Fruit fly (Drosophila melanogaster) whole organism, embryonic: ENCODE measurements around the gene r-l.

Experiments
- Ada2b ChIP-seq: fragments of 200-800 bp; sonication (Bioruptor generic); IDR thresholded peaks from 2 replicates; pipeline ENCODE4 v1.3.6; 2022; ENCODE audit warnings: missing biosample characterization, missing genetic modification characterization
- CG10431 ChIP-seq: fragments of 200-800 bp; sonication (Bioruptor generic); optimal IDR thresholded peaks from 3 replicates; lab custom pipeline; 2018; ENCODE audit warnings: missing biosample characterization, mild to moderate bottlenecking, missing genetic modification characterization
- CG11085 ChIP-seq: fragments of 200-800 bp; sonication (Bioruptor generic); IDR thresholded peaks from 2 replicates; pipeline ENCODE4 v1.3.6; 2022; ENCODE audit warnings: missing biosample characterization, missing genetic modification characterization
- CG11504 ChIP-seq: fragments of 200-800 bp; sonication (Bioruptor generic); optimal IDR thresholded peaks from 3 replicates; lab custom pipeline; 2019; ENCODE audit warnings: missing biosample characterization, mild to moderate bottlenecking, missing genetic modification characterization, moderate library complexity
- CG12299 ChIP-seq: fragments of 200-800 bp; sonication (Bioruptor generic); optimal IDR thresholded peaks from 2 replicates; lab custom pipeline; 2018; ENCODE audit warnings: missing biosample characterization, mild to moderate bottlenecking, missing genetic modification characterization
- CG14014 ChIP-seq: fragments of 200-800 bp; sonication (Bioruptor generic); IDR thresholded peaks from 2 replicates; pipeline ENCODE4 v1.3.6; 2022; ENCODE audit warnings: missing biosample characterization, missing genetic modification characterization
- CG1792 ChIP-seq: fragments of 200-800 bp; sonication (Bioruptor generic); optimal IDR thresholded peaks from 2 replicates; lab custom pipeline; 2016; ENCODE audit warnings: missing biosample characterization, missing genetic modification characterization
- CG2120 ChIP-seq: fragments of 200-800 bp; sonication (Bioruptor generic); optimal IDR thresholded peaks from 3 replicates; lab custom pipeline; 2016; ENCODE audit warnings: missing biosample characterization, missing genetic modification characterization
- CG32532 ChIP-seq: fragments of 200-800 bp; sonication (Bioruptor generic); IDR thresholded peaks from 2 replicates; pipeline ENCODE4 v1.3.6; 2022; ENCODE audit warnings: missing biosample characterization, missing genetic modification characterization
- CG34224 ChIP-seq: fragments of 200-800 bp; sonication (Bioruptor generic); IDR thresholded peaks from 3 replicates; pipeline ENCODE4 v1.3.6; 2022; ENCODE audit warnings: missing biosample characterization, missing genetic modification characterization; ENCODE audit not compliant: partially characterized antibody
- CG3847 ChIP-seq: fragments of 200-800 bp; sonication (Bioruptor generic); IDR thresholded peaks from 2 replicates; pipeline ENCODE4 v1.3.6; 2022; ENCODE audit warnings: missing biosample characterization, missing genetic modification characterization
- CG42726 ChIP-seq: fragments of 200-800 bp; sonication (Bioruptor generic); IDR thresholded peaks from 2 replicates; pipeline ENCODE4 v1.3.6; 2022; ENCODE audit warnings: missing biosample characterization, missing genetic modification characterization; ENCODE audit not compliant: partially characterized antibody
- CG4707 ChIP-seq: fragments of 200-800 bp; sonication (Bioruptor generic); optimal IDR thresholded peaks from 2 replicates; lab custom pipeline; 2018; ENCODE audit warnings: missing biosample characterization, mild to moderate bottlenecking, missing genetic modification characterization, moderate library complexity
- CG7987 ChIP-seq: fragments of 200-800 bp; sonication (Bioruptor generic); optimal IDR thresholded peaks from 2 replicates; lab custom pipeline; 2018; ENCODE audit warnings: missing biosample characterization, mild to moderate bottlenecking, missing genetic modification characterization, moderate library complexity
- CG8281 ChIP-seq: fragments of 200-800 bp; sonication (Bioruptor generic); optimal IDR thresholded peaks from 2 replicates; lab custom pipeline; 2018; ENCODE audit warnings: missing biosample characterization, mild to moderate bottlenecking, missing genetic modification characterization, moderate library complexity
- CG8944 ChIP-seq: fragments of 200-800 bp; sonication (Bioruptor generic); optimal IDR thresholded peaks from 3 replicates; lab custom pipeline; 2016; ENCODE audit warnings: missing biosample characterization, missing genetic modification characterization
- CG9727 ChIP-seq: fragments of 200-800 bp; sonication (Bioruptor generic); optimal IDR thresholded peaks from 3 replicates; lab custom pipeline; 2017; ENCODE audit warnings: missing biosample characterization, mild to moderate bottlenecking, missing genetic modification characterization
- CG9932 ChIP-seq: fragments of 200-800 bp; sonication (Bioruptor generic); IDR thresholded peaks from 2 replicates; pipeline ENCODE4 v1.3.6; 2022; ENCODE audit warnings: missing biosample characterization, missing genetic modification characterization
- Chrac-16 ChIP-seq: fragments of 200-800 bp; sonication (Bioruptor generic); optimal IDR thresholded peaks from 3 replicates; lab custom pipeline; 2016; ENCODE audit warnings: missing biosample characterization, missing genetic modification characterization
- Dad ChIP-seq: fragments of 200-800 bp; sonication (Bioruptor generic); optimal IDR thresholded peaks from 3 replicates; lab custom pipeline; 2016; ENCODE audit warnings: missing biosample characterization, missing genetic modification characterization
- Deaf1 ChIP-seq: fragments of 200-800 bp; optimal IDR thresholded peaks from 3 replicates; lab custom pipeline; 2019; ENCODE audit warnings: missing biosample characterization, mild to moderate bottlenecking, missing genetic modification characterization, moderate library complexity
- Dip2 ChIP-seq: fragments of 200-800 bp; sonication (Bioruptor generic); IDR thresholded peaks from 2 replicates; pipeline ENCODE4 v1.3.6; 2022; ENCODE audit warnings: missing biosample characterization, missing genetic modification characterization
- Dll ChIP-seq: fragments of 200-800 bp; sonication (Bioruptor generic); IDR thresholded peaks from 4 replicates; pipeline ENCODE4 v1.3.6; 2022; ENCODE audit warnings: missing biosample characterization, missing genetic modification characterization; ENCODE audit not compliant: partially characterized antibody
- Doc3 ChIP-seq: fragments of 200-800 bp; sonication (Bioruptor generic); IDR thresholded peaks from 3 replicates; pipeline ENCODE4 v1.3.6; 2022; ENCODE audit warnings: missing biosample characterization, missing genetic modification characterization; ENCODE audit not compliant: partially characterized antibody
- Ets97D ChIP-seq: fragments of 200-800 bp; sonication (Bioruptor generic); optimal IDR thresholded peaks from 3 replicates; lab custom pipeline; 2016; ENCODE audit warnings: missing biosample characterization, missing genetic modification characterization
- Hmx ChIP-seq: fragments of 200-800 bp; sonication (Bioruptor generic); optimal IDR thresholded peaks from 2 replicates; lab custom pipeline; 2016; ENCODE audit warnings: missing biosample characterization, missing genetic modification characterization
- Hr78 ChIP-seq, 2 experiments: fragments of 200-800 bp in 1 of 2; fragments of >200 bp in 1 of 2; sonication (Bioruptor generic) in 1 of 2; optimal IDR thresholded peaks; 2 replicates each; lab custom pipeline; 2017 to 2019; ENCODE audit warnings: missing biosample characterization in 2 of 2, missing genetic modification characterization in 2 of 2, mild to moderate bottlenecking in 1 of 2, moderate library complexity in 1 of 2
- MESR4 ChIP-seq: fragments of 200-800 bp; sonication (Bioruptor generic); optimal IDR thresholded peaks from 2 replicates; lab custom pipeline; 2018; ENCODE audit warnings: missing biosample characterization, mild to moderate bottlenecking, missing genetic modification characterization, moderate library complexity
- Myb ChIP-seq: fragments of 200-800 bp; sonication (Bioruptor generic); optimal IDR thresholded peaks from 2 replicates; lab custom pipeline; 2016; ENCODE audit warnings: missing biosample characterization, missing genetic modification characterization
- Scr ChIP-seq: fragments of 200-800 bp; sonication (Bioruptor generic); IDR thresholded peaks from 2 replicates; pipeline ENCODE4 v1.3.6; 2022; ENCODE audit warnings: missing biosample characterization, missing genetic modification characterization; ENCODE audit not compliant: partially characterized antibody
- Sox100B ChIP-seq: fragments of 200-800 bp; sonication (Bioruptor generic); optimal IDR thresholded peaks from 3 replicates; lab custom pipeline; 2018; ENCODE audit warnings: missing biosample characterization, mild to moderate bottlenecking, missing genetic modification characterization
- Ssrp ChIP-seq: fragments of 200-800 bp; sonication (Bioruptor generic); optimal IDR thresholded peaks from 2 replicates; lab custom pipeline; 2018; ENCODE audit warnings: missing biosample characterization, mild to moderate bottlenecking, missing genetic modification characterization, moderate library complexity
- bbx ChIP-seq: fragments of 200-800 bp; sonication (Bioruptor generic); IDR thresholded peaks from 2 replicates; pipeline ENCODE4 v1.3.6; 2022; ENCODE audit warnings: missing biosample characterization, missing genetic modification characterization; ENCODE audit not compliant: partially characterized antibody
- chinmo ChIP-seq: fragments of 200-800 bp; sonication (Bioruptor generic); IDR thresholded peaks from 4 replicates; pipeline ENCODE4 v1.3.6; 2022; ENCODE audit warnings: missing biosample characterization, missing genetic modification characterization; ENCODE audit not compliant: partially characterized antibody
- dpn ChIP-seq, 2 experiments: fragments of 200-800 bp; sonication (Bioruptor generic); optimal IDR thresholded peaks; 3 replicates each; lab custom pipeline; 2016; ENCODE audit warnings: missing biosample characterization in 2 of 2, missing genetic modification characterization in 2 of 2
- emc ChIP-seq: fragments of 200-800 bp; sonication (Bioruptor generic); optimal IDR thresholded peaks from 2 replicates; lab custom pipeline; 2016; ENCODE audit warnings: missing biosample characterization, missing genetic modification characterization
- gsb ChIP-seq: fragments of 200-800 bp; sonication (Bioruptor generic); IDR thresholded peaks from 2 replicates; pipeline ENCODE4 v1.3.6; 2022; ENCODE audit warnings: missing biosample characterization, missing genetic modification characterization
- knrl ChIP-seq: fragments of 200-800 bp; sonication (Bioruptor generic); IDR thresholded peaks from 3 replicates; pipeline ENCODE4 v1.3.6; 2022; ENCODE audit warnings: missing biosample characterization, missing genetic modification characterization; ENCODE audit not compliant: partially characterized antibody
- lmd ChIP-seq: fragments of 200-800 bp; sonication (Bioruptor generic); IDR thresholded peaks from 2 replicates; pipeline ENCODE4 v1.3.6; 2022; ENCODE audit warnings: missing biosample characterization, missing genetic modification characterization
- lola ChIP-seq, 3 experiments: fragments of >200 bp in 2 of 3; fragments of 200-800 bp in 1 of 3; sonication (Bioruptor generic) in 1 of 3; optimal IDR thresholded peaks; 2 replicates each; lab custom pipeline; 2017 to 2019; ENCODE audit warnings: missing biosample characterization in 3 of 3, missing genetic modification characterization in 3 of 3, mild to moderate bottlenecking in 1 of 3, moderate library complexity in 1 of 3
- mam ChIP-seq: fragments of 200-800 bp; sonication (Bioruptor generic); optimal IDR thresholded peaks from 3 replicates; lab custom pipeline; 2016; ENCODE audit warnings: missing biosample characterization, missing genetic modification characterization
- mld ChIP-seq: fragments of 200-800 bp; sonication (Bioruptor generic); IDR thresholded peaks from 3 replicates; pipeline ENCODE4 v1.3.6; 2022; ENCODE audit warnings: missing biosample characterization, missing genetic modification characterization; ENCODE audit not compliant: partially characterized antibody
- nerfin-1 ChIP-seq: fragments of 200-800 bp; sonication (Bioruptor generic); optimal IDR thresholded peaks from 3 replicates; lab custom pipeline; 2019; ENCODE audit warnings: missing biosample characterization, mild to moderate bottlenecking, missing genetic modification characterization, moderate library complexity
- peb ChIP-seq: fragments of 200-800 bp; sonication (Bioruptor generic); IDR thresholded peaks from 2 replicates; pipeline ENCODE4 v1.3.6; 2022; ENCODE audit warnings: missing biosample characterization, missing genetic modification characterization
- pum ChIP-seq: fragments of 200-800 bp; sonication (Bioruptor generic); optimal IDR thresholded peaks from 2 replicates; lab custom pipeline; 2016; ENCODE audit warnings: missing biosample characterization, missing genetic modification characterization
- sna ChIP-seq: fragments of 200-800 bp; sonication (Bioruptor generic); IDR thresholded peaks from 2 replicates; pipeline ENCODE4 v1.3.6; 2022; ENCODE audit warnings: missing biosample characterization, missing genetic modification characterization; ENCODE audit not compliant: partially characterized antibody
- sr ChIP-seq: fragments of 200-800 bp; sonication (Bioruptor generic); IDR thresholded peaks from 3 replicates; pipeline ENCODE4 v1.3.6; 2022; ENCODE audit warnings: missing biosample characterization, missing genetic modification characterization
- tna ChIP-seq: fragments of 200-800 bp; sonication (Bioruptor generic); IDR thresholded peaks from 2 replicates; pipeline ENCODE4 v1.3.6; 2022; ENCODE audit warnings: missing biosample characterization, missing genetic modification characterization; ENCODE audit not compliant: partially characterized antibody
- unc-4 ChIP-seq: fragments of 200-800 bp; sonication (Bioruptor generic); IDR thresholded peaks from 2 replicates; pipeline ENCODE4 v1.3.6; 2022; ENCODE audit warnings: missing biosample characterization, missing genetic modification characterization; ENCODE audit not compliant: partially characterized antibody

The r-l gene

DNA sequence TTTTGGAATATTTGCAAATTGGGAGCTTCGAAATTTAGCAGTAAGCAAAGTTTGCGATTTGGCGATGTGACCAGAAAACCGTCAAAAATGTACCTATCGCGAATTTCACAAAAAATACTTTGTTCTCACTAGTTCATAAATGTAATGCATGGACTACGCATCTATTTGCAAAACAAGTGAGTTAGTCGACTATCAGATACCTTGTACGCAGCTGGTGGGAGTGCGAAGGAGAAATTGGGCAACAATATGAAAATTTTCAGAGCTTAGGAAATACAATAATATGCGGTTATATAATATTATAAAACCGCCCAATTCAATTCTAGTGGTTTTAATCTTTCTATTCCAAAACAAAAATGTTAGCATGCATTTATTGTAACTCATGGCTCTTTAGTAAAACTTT lies 45.7 kb upstream of the r-l start, which contains the start of gene Bdbt (continued):
- 0 out of 2 replicates have a peak, but pooled peaks have one; percentile 24 for TF ChIP-seq CG42726 (GFP tag; lab: Robert Waterston, UW)
- no peak for TF ChIP-seq Dip2 (GFP tag; lab: Robert Waterston, UW)
- peak; percentile 49; the same call in 1 of the 2 replicates for TF ChIP-seq CG14014
- TF ChIP-seq CG11504 (tag; lab: Kevin White, UChicago), result no peak
- 0 out of 2 replicates have a peak, but pooled peaks have one; percentile 38 for TF ChIP-seq Ada2b (GFP tag; lab: Robert Waterston, UW)
- peak; percentile 54; the same call in 2 of the 3 replicates for TF ChIP-seq knrl (GFP tag; lab: Robert Waterston, UW)
- no peak for TF ChIP-seq Doc3
- no peak for TF ChIP-seq Sox100B (GFP tag; lab: Kevin White, UChicago)
- peak; percentile 9 for TF ChIP-seq Chrac-16 (GFP tag; lab: Kevin White, UChicago)
- peak; percentile 50 to 56 for TF ChIP-seq dpn (GFP tag; optimal IDR thresholded peaks at IDR 0.05; lab: Kevin White, UChicago)
- peak; percentile 32 for TF ChIP-seq Ssrp (tag; lab: Kevin White, UChicago)
- TF ChIP-seq Hr78 (GFP tag; optimal IDR thresholded peaks at IDR 0.05; lab: Kevin White, UChicago), result no peak
- peak; percentile 7 for TF ChIP-seq Myb (GFP tag; lab: Kevin White, UChicago)
- TF ChIP-seq CG32532 (GFP tag; lab: Robert Waterston, UW), result peak; percentile 59
- peak; percentile 8 for TF ChIP-seq CG9727
- no peak for TF ChIP-seq sr
- peak; percentile 53 for TF ChIP-seq unc-4
- TF ChIP-seq peb (GFP tag; lab: Robert Waterston, UW), result no peak
- TF ChIP-seq CG12299 (tag; lab: Kevin White, UChicago), result no peak
- peak; percentile 14 for TF ChIP-seq Dad (GFP tag; lab: Kevin White, UChicago)
- peak; percentile 68; the same call in 1 of the 2 replicates for TF ChIP-seq Scr (GFP tag; lab: Robert Waterston, UW)
- TF ChIP-seq mld (GFP tag; lab: Robert Waterston, UW), result peak; percentile 83
- TF ChIP-seq CG8281 (tag; lab: Kevin White, UChicago), result no peak
- TF ChIP-seq sna (GFP tag; lab: Robert Waterston, UW), result peak; percentile 67
- no peak for TF ChIP-seq CG10431 (GFP tag; lab: Kevin White, UChicago)
- peak; percentile 52 for TF ChIP-seq CG3847 (GFP tag; lab: Robert Waterston, UW)
- no peak for TF ChIP-seq CG7987 (GFP tag; lab: Kevin White, UChicago)
- TF ChIP-seq CG2120 (GFP tag; lab: Kevin White, UChicago), result peak; percentile 69
- peak; percentile 60; the same call in 3 of the 4 replicates for TF ChIP-seq Dll (GFP tag; lab: Robert Waterston, UW)
- peak; percentile 6 for TF ChIP-seq CG8944
- TF ChIP-seq emc (GFP tag; lab: Kevin White, UChicago), result no peak
- TF ChIP-seq nerfin-1 (tag; lab: Kevin White, UChicago), result no peak
- TF ChIP-seq mam (GFP tag; lab: Kevin White, UChicago), result peak; percentile 39
- peak; percentile 95 for TF ChIP-seq tna (GFP tag; lab: Robert Waterston, UW)
- no peak for TF ChIP-seq CG11085 (GFP tag; lab: Robert Waterston, UW)
- no peak for TF ChIP-seq gsb (GFP tag; lab: Robert Waterston, UW)
- no peak for TF ChIP-seq CG1792 (GFP tag; lab: Kevin White, UChicago)
- TF ChIP-seq CG4707 (GFP tag; lab: Kevin White, UChicago), result no peak
- no peak for TF ChIP-seq Hmx (GFP tag; lab: Kevin White, UChicago)
- TF ChIP-seq pum (GFP tag; lab: Kevin White, UChicago), result peak; percentile 4
- no peak for TF ChIP-seq lmd (GFP tag; lab: Robert Waterston, UW)
- peak; percentile 5 for TF ChIP-seq MESR4 (GFP tag; lab: Kevin White, UChicago)
- TF ChIP-seq CG34224 (GFP tag; lab: Robert Waterston, UW), result peak; percentile 74
- peak; percentile 82 for TF ChIP-seq bbx (GFP tag; lab: Robert Waterston, UW)
- TF ChIP-seq chinmo (GFP tag; lab: Robert Waterston, UW), result peak; percentile 90
- peak in 1 of 3 experiments; percentile 88 for TF ChIP-seq lola (GFP tag; optimal IDR thresholded peaks at IDR 0.05; lab: Kevin White, UChicago)
- TF ChIP-seq Deaf1 (tag; lab: Kevin White, UChicago), result no peak
- peak; percentile 52 for TF ChIP-seq CG9932 (GFP tag; lab: Robert Waterston, UW)
- peak; percentile 52 for TF ChIP-seq Ets97D (GFP tag; lab: Kevin White, UChicago)
